Worm (Caenorhabditis elegans): Measurements from ENCODE around the gene F19B10.13.

Gene F19B10.13

DNA sequence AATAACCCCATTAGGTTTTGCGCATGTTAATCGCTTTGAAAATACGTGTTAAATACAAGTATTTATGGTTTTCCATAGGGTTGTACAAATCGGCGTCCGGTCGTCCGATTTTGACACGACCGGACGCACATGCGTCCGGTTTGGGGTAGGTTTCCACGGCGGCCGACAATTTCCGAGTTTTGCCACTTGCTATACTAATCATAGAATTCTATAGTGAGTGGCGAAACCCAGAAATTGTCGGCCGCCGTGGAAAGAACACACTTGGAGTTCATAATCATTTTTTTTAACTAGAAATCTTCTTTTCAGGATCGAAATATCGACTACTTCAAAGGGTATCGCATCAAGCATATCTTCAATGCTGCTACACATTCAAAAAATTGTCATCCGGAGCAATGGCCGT lies 27.3 kb upstream of the F19B10.13 start:
- TF ChIP-seq C38D4.7 (GFP tag; optimal IDR thresholded peaks at IDR 0.05) (no peak), ceh-2 (tag; optimal IDR thresholded peaks at IDR 0.05) (no peak), rnt-1 (tag; optimal IDR thresholded peaks at IDR 0.05) (no peak), ttx-3 (tag; optimal IDR thresholded peaks at IDR 0.05) (no peak), unc-86 (tag; optimal IDR thresholded peaks at IDR 0.05) (no peak), ceh-19 (GFP tag; optimal IDR thresholded peaks at IDR 0.05) (no peak), unc-42 (tag; optimal IDR thresholded peaks at IDR 0.05) (no peak), pros-1 (tag; optimal IDR thresholded peaks at IDR 0.05) (no peak), ceh-45 (GFP tag; IDR thresholded peaks at IDR 0.05) (no peak), fkh-10 (GFP tag; optimal IDR thresholded peaks at IDR 0.05) (no peak), eyg-1 (tag; optimal IDR thresholded peaks at IDR 0.05) (no peak), nfya-1 (tag; optimal IDR thresholded peaks at IDR 0.05) (no peak), T23F11.4 (GFP tag; optimal IDR thresholded peaks at IDR 0.05) (no peak)

DNA sequence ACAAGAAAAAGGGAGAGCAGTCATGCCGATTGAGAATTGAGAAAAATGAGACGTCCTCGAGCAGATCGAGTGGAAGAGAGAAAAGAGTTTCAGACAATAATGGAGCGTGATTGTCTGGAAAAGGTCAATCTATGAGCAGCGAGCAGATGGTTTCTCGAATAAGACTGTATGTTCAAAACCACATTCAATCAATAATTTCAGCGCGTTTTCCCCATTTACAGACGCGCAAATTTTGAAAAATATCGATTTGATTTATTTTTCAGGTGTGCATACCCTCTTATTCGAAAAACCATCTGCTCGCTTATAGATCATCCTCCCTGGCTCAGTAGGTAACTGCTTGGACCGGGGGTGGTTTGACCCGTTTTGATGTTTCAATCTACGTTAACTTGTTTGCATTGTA lies 22.8 kb upstream of the F19B10.13 start, which contains the start of gene fbxb-31:
Gene fbxb-31 (minus strand): TSS at position 101 of the 400 bp plus-strand sequence.
- TF ChIP-seq ets-4 (tag; optimal IDR thresholded peaks at IDR 0.05) (no peak), unc-3 (GFP tag; conservative IDR thresholded peaks at IDR 0.05) (no peak), unc-3 (tag; optimal IDR thresholded peaks at IDR 0.05) (no peak), hlh-13 (GFP tag; optimal IDR thresholded peaks at IDR 0.05) (no peak), nfya-1 (tag; optimal IDR thresholded peaks at IDR 0.05) (no peak), npax-4 (tag; optimal IDR thresholded peaks at IDR 0.05) (no peak), unc-55 (GFP tag; optimal IDR thresholded peaks at IDR 0.05) (no peak), nhr-11 (tag; optimal IDR thresholded peaks at IDR 0.05) (no peak), ztf-16 (tag; optimal IDR thresholded peaks at IDR 0.05) (no peak), C08G9.2 (tag; optimal IDR thresholded peaks at IDR 0.05) (no peak), che-1 (tag; optimal IDR thresholded peaks at IDR 0.05) (no peak), sox-2 (GFP tag; IDR thresholded peaks at IDR 0.05) (no peak)

- no peak for TF ChIP-seq odd-2 (tag; optimal IDR thresholded peaks at IDR 0.05)
- no peak for TF ChIP-seq pros-1 (tag; optimal IDR thresholded peaks at IDR 0.05)
- no peak for TF ChIP-seq nfya-1 (tag; optimal IDR thresholded peaks at IDR 0.05)
- TF ChIP-seq ceh-24 (tag; optimal IDR thresholded peaks at IDR 0.05), result no peak
- TF ChIP-seq ceh-22 (tag; optimal IDR thresholded peaks at IDR 0.05), result no peak
- TF ChIP-seq pqm-1 (tag; optimal IDR thresholded peaks at IDR 0.05), result no peak
- no peak for TF ChIP-seq ttx-3 (tag; optimal IDR thresholded peaks at IDR 0.05)
- no peak for TF ChIP-seq ceh-2 (tag; optimal IDR thresholded peaks at IDR 0.05)
- no peak for TF ChIP-seq pat-9 (tag; optimal IDR thresholded peaks at IDR 0.05)
- no peak for TF ChIP-seq ceh-14 (tag; optimal IDR thresholded peaks at IDR 0.05)
- no peak for TF ChIP-seq eyg-1 (tag; optimal IDR thresholded peaks at IDR 0.05)
- TF ChIP-seq mec-3 (tag; optimal IDR thresholded peaks at IDR 0.05; ENCODE audit: borderline replicate concordance), result no peak
- TF ChIP-seq zip-5 (tag; optimal IDR thresholded peaks at IDR 0.05), result no peak
- no peak for TF ChIP-seq tbx-7 (tag; optimal IDR thresholded peaks at IDR 0.05)
- TF ChIP-seq dmd-4 (tag; optimal IDR thresholded peaks at IDR 0.05; ENCODE audit: borderline replicate concordance), result no peak
- TF ChIP-seq lin-11 (tag; optimal IDR thresholded peaks at IDR 0.05), result no peak
- no peak for TF ChIP-seq unc-55 (GFP tag; optimal IDR thresholded peaks at IDR 0.05)
- no peak for TF ChIP-seq lim-6 (tag; optimal IDR thresholded peaks at IDR 0.05)
These were observed 21.9 kb upstream of the F19B10.13 start, which contains the start of gene M151.10 for ce11 chrII:3640197-3640596. Gene M151.10 (minus strand): TSS chrII:3640297.

DNA sequence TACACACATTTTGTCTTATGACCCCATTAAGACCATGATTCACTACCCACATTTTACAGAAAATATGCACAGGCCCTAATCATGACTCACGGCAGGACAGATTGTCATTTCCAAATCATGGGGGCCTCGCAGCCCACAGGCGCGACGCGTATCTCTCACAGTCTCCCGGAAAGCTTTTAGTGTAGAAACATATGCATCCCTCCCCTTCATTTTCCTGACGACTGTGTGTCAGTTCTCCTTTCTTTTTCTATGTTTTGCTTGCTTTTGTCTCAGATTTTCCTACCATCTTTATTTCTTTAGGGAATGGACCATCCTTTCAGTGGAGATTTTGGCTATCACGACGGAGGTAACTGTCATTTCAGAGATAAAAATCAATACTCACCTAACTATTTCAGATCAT lies 20.9 kb upstream of the F19B10.13 start, which contains the start of gene M151.1:
Gene M151.1 (plus strand): TSS at position 301 of the 400 bp plus-strand sequence.
- TF ChIP-seq C08G9.2 (tag; optimal IDR thresholded peaks at IDR 0.05), result no peak
- TF ChIP-seq K02D7.2 (tag; optimal IDR thresholded peaks at IDR 0.05), result no peak
- no peak for TF ChIP-seq F13H6.1 (tag; optimal IDR thresholded peaks at IDR 0.05)
- TF ChIP-seq ceh-19 (GFP tag; optimal IDR thresholded peaks at IDR 0.05), result no peak
- no peak for TF ChIP-seq elt-4 (tag; optimal IDR thresholded peaks at IDR 0.05)
- no peak for TF ChIP-seq eyg-1 (tag; optimal IDR thresholded peaks at IDR 0.05)
- no peak for TF ChIP-seq fax-1 (tag; optimal IDR thresholded peaks at IDR 0.05)
- no peak for TF ChIP-seq nhr-232 (tag; optimal IDR thresholded peaks at IDR 0.05)
- no peak for TF ChIP-seq lim-6 (tag; optimal IDR thresholded peaks at IDR 0.05)

Measured in whole organism, late embryonic.